Fruit fly (Drosophila melanogaster) whole organism, embryonic: Measurements from ENCODE around the gene Larp7.

Source experiments
- Asciz ChIP-seq: fragments of 200-800 bp; sonication (Bioruptor generic); optimal IDR thresholded peaks from 2 replicates; lab custom pipeline; 2017; ENCODE audit warnings: missing biosample characterization, mild to moderate bottlenecking, missing genetic modification characterization, missing genetic modification reagents
- BtbVII ChIP-seq: fragments of 200-800 bp; sonication (Bioruptor generic); optimal IDR thresholded peaks from 3 replicates; lab custom pipeline; 2017; ENCODE audit warnings: missing biosample characterization, mild to moderate bottlenecking, missing genetic modification characterization
- CG10267 ChIP-seq: fragments of 200-800 bp; sonication (Bioruptor generic); optimal IDR thresholded peaks from 2 replicates; lab custom pipeline; 2018; ENCODE audit warnings: missing biosample characterization, mild to moderate bottlenecking, missing genetic modification characterization, moderate library complexity
- CG11723 ChIP-seq: fragments of 200-800 bp; sonication (Bioruptor generic); optimal IDR thresholded peaks from 2 replicates; lab custom pipeline; 2017; ENCODE audit warnings: missing biosample characterization, mild to moderate bottlenecking, missing genetic modification characterization
- CG12659 ChIP-seq: fragments of 200-800 bp; sonication (Bioruptor generic); optimal IDR thresholded peaks from 3 replicates; lab custom pipeline; 2017; ENCODE audit warnings: mild to moderate bottlenecking, missing biosample characterization, missing genetic modification reagents, missing genetic modification characterization
- CG14050 ChIP-seq: fragments of 200-800 bp; sonication (Bioruptor generic); IDR thresholded peaks from 3 replicates; pipeline ENCODE4 v1.3.6; 2022; ENCODE audit warnings: missing biosample characterization, missing genetic modification characterization
- CG16815 ChIP-seq: fragments of 200-800 bp; sonication (Bioruptor generic); optimal IDR thresholded peaks from 3 replicates; lab custom pipeline; 2017; ENCODE audit warnings: missing biosample characterization, mild to moderate bottlenecking, missing genetic modification characterization
- CG17186 ChIP-seq: fragments of 200-800 bp; sonication (Bioruptor generic); optimal IDR thresholded peaks from 3 replicates; lab custom pipeline; 2017; ENCODE audit warnings: missing biosample characterization, missing genetic modification reagents, missing genetic modification characterization
- CG17802 ChIP-seq: fragments of 200-800 bp; sonication (Bioruptor generic); optimal IDR thresholded peaks from 2 replicates; lab custom pipeline; 2018; ENCODE audit warnings: missing biosample characterization, mild to moderate bottlenecking, missing genetic modification characterization, moderate library complexity
- CG33557 ChIP-seq: fragments of 200-800 bp; sonication (Bioruptor generic); optimal IDR thresholded peaks from 2 replicates; lab custom pipeline; 2019; ENCODE audit warnings: missing biosample characterization, mild to moderate bottlenecking, missing genetic modification characterization, moderate library complexity
- CG4328 ChIP-seq: fragments of 200-800 bp; sonication (Bioruptor generic); optimal IDR thresholded peaks from 3 replicates; lab custom pipeline; 2017; ENCODE audit warnings: missing biosample characterization, missing genetic modification reagents, missing genetic modification characterization
- CG4424 ChIP-seq: fragments of 200-800 bp; sonication (Bioruptor generic); optimal IDR thresholded peaks from 3 replicates; lab custom pipeline; 2016; ENCODE audit warnings: missing biosample characterization, missing genetic modification characterization
- CG7271 ChIP-seq: fragments of 200-800 bp; sonication (Bioruptor generic); optimal IDR thresholded peaks from 2 replicates; lab custom pipeline; 2018; ENCODE audit warnings: missing biosample characterization, mild to moderate bottlenecking, missing genetic modification characterization, moderate library complexity
- CG8281 ChIP-seq: fragments of 200-800 bp; sonication (Bioruptor generic); optimal IDR thresholded peaks from 2 replicates; lab custom pipeline; 2018; ENCODE audit warnings: missing biosample characterization, mild to moderate bottlenecking, missing genetic modification characterization, moderate library complexity
- CG9817 ChIP-seq: fragments of 200-800 bp; sonication (Bioruptor generic); optimal IDR thresholded peaks from 2 replicates; lab custom pipeline; 2018; ENCODE audit warnings: missing biosample characterization, mild to moderate bottlenecking, missing genetic modification characterization, moderate library complexity
- CG9932 ChIP-seq: fragments of 200-800 bp; sonication (Bioruptor generic); IDR thresholded peaks from 2 replicates; pipeline ENCODE4 v1.3.6; 2022; ENCODE audit warnings: missing biosample characterization, missing genetic modification characterization
- D19B ChIP-seq: fragments of 200-800 bp; sonication (Bioruptor generic); optimal IDR thresholded peaks from 2 replicates; lab custom pipeline; 2017; ENCODE audit warnings: missing biosample characterization, mild to moderate bottlenecking, missing genetic modification characterization
- Dbx ChIP-seq: fragments of 200-800 bp; sonication (Bioruptor generic); IDR thresholded peaks from 3 replicates; pipeline ENCODE4 v1.3.6; 2022; ENCODE audit warnings: missing biosample characterization, missing genetic modification characterization
- Deaf1 ChIP-seq: fragments of 200-800 bp; optimal IDR thresholded peaks from 3 replicates; lab custom pipeline; 2019; ENCODE audit warnings: missing biosample characterization, mild to moderate bottlenecking, missing genetic modification characterization, moderate library complexity
- Eip74EF ChIP-seq, 2 experiments: fragments of 200-800 bp in 1 of 2; fragments of >200 bp in 1 of 2; sonication (Bioruptor generic) in 1 of 2; optimal IDR thresholded peaks; 2 replicates each; lab custom pipeline; 2017 to 2019; ENCODE audit warnings: missing biosample characterization in 2 of 2, missing genetic modification characterization in 2 of 2, mild to moderate bottlenecking in 1 of 2, moderate library complexity in 1 of 2
- Ets97D ChIP-seq: fragments of 200-800 bp; sonication (Bioruptor generic); optimal IDR thresholded peaks from 3 replicates; lab custom pipeline; 2016; ENCODE audit warnings: missing biosample characterization, missing genetic modification characterization
- H2.0 ChIP-seq: fragments of 200-800 bp; sonication (Bioruptor generic); IDR thresholded peaks from 2 replicates; pipeline ENCODE4 v1.3.6; 2022; ENCODE audit warnings: missing biosample characterization, missing genetic modification characterization
- MTF-1 ChIP-seq: fragments of 200-800 bp; sonication (Bioruptor generic); optimal IDR thresholded peaks from 2 replicates; lab custom pipeline; 2018; ENCODE audit warnings: missing biosample characterization, mild to moderate bottlenecking, missing genetic modification characterization, borderline replicate concordance
- Poxn ChIP-seq: fragments of 200-800 bp; sonication (Bioruptor generic); IDR thresholded peaks from 2 replicates; pipeline ENCODE4 v1.3.6; 2022; ENCODE audit warnings: missing biosample characterization, missing genetic modification characterization
- Taf1 ChIP-seq: fragments of 200-800 bp; sonication (Bioruptor generic); IDR thresholded peaks from 2 replicates; pipeline ENCODE4 v1.3.6; 2022; ENCODE audit warnings: missing biosample characterization, missing genetic modification characterization
- ash1 ChIP-seq: fragments of 200-800 bp; sonication (Bioruptor generic); optimal IDR thresholded peaks from 2 replicates; lab custom pipeline; 2018; ENCODE audit warnings: missing biosample characterization, mild to moderate bottlenecking, missing genetic modification characterization
- bcd ChIP-seq: fragments of 200-800 bp; sonication (Bioruptor generic); optimal IDR thresholded peaks from 2 replicates; lab custom pipeline; 2017; ENCODE audit warnings: missing biosample characterization, mild to moderate bottlenecking, missing genetic modification characterization
- cad ChIP-seq: fragments of >200 bp; optimal IDR thresholded peaks from 2 replicates; lab custom pipeline; 2017; ENCODE audit warnings: missing biosample characterization, missing genetic modification characterization
- ci ChIP-seq: fragments of 200-800 bp; sonication (Bioruptor generic); IDR thresholded peaks from 3 replicates; pipeline ENCODE4 v1.3.6; 2022; ENCODE audit warnings: missing biosample characterization, missing genetic modification characterization
- crc ChIP-seq: fragments of 200-800 bp; sonication (Bioruptor generic); optimal IDR thresholded peaks from 2 replicates; lab custom pipeline; 2016; ENCODE audit warnings: missing biosample characterization, missing genetic modification characterization
- cwo ChIP-seq: fragments of 200-800 bp; sonication (Bioruptor generic); optimal IDR thresholded peaks from 3 replicates; lab custom pipeline; 2017; ENCODE audit warnings: missing biosample characterization, missing genetic modification characterization, mild to moderate bottlenecking, moderate library complexity, missing genetic modification reagents
- dan ChIP-seq: fragments of 200-800 bp; sonication (Bioruptor generic); IDR thresholded peaks from 2 replicates; pipeline ENCODE4 v1.3.6; 2022; ENCODE audit warnings: missing biosample characterization, missing genetic modification characterization
- dysf ChIP-seq: fragments of 200-800 bp; sonication (Bioruptor generic); IDR thresholded peaks from 3 replicates; pipeline ENCODE4 v1.3.6; 2022; ENCODE audit warnings: missing biosample characterization, missing genetic modification characterization
- gro ChIP-seq: fragments of 200-800 bp; sonication (Bioruptor generic); optimal IDR thresholded peaks from 2 replicates; lab custom pipeline; 2016; ENCODE audit warnings: missing biosample characterization, missing genetic modification characterization
- gsb-n ChIP-seq: fragments of 200-800 bp; sonication (Bioruptor generic); optimal IDR thresholded peaks from 3 replicates; lab custom pipeline; 2018; ENCODE audit warnings: missing biosample characterization, mild to moderate bottlenecking, missing genetic modification characterization
- ken ChIP-seq: fragments of 200-800 bp; sonication (Bioruptor generic); IDR thresholded peaks from 3 replicates; pipeline ENCODE4 v1.3.6; 2022; ENCODE audit warnings: missing biosample characterization, missing genetic modification characterization
- lbe ChIP-seq: fragments of 200-800 bp; sonication (Bioruptor generic); optimal IDR thresholded peaks from 2 replicates; lab custom pipeline; 2016; ENCODE audit warnings: missing biosample characterization, mild to moderate bottlenecking, missing genetic modification characterization
- lola ChIP-seq, 3 experiments: fragments of >200 bp in 2 of 3; fragments of 200-800 bp in 1 of 3; sonication (Bioruptor generic) in 1 of 3; optimal IDR thresholded peaks; 2 replicates each; lab custom pipeline; 2017 to 2019; ENCODE audit warnings: missing biosample characterization in 3 of 3, missing genetic modification characterization in 3 of 3, mild to moderate bottlenecking in 1 of 3, moderate library complexity in 1 of 3
- onecut ChIP-seq: fragments of 200-800 bp; sonication (Bioruptor generic); IDR thresholded peaks from 2 replicates; pipeline ENCODE4 v1.3.6; 2022; ENCODE audit warnings: missing biosample characterization, missing genetic modification characterization
- pnt ChIP-seq: fragments of 200-800 bp; sonication (Bioruptor generic); optimal IDR thresholded peaks from 3 replicates; lab custom pipeline; 2016; ENCODE audit warnings: missing biosample characterization, missing genetic modification characterization
- repo ChIP-seq: fragments of 200-800 bp; sonication (Bioruptor generic); optimal IDR thresholded peaks from 2 replicates; lab custom pipeline; 2016; ENCODE audit warnings: missing biosample characterization, missing genetic modification characterization
- row ChIP-seq: fragments of 200-800 bp; sonication (Bioruptor generic); IDR thresholded peaks from 3 replicates; pipeline ENCODE4 v1.3.6; 2022; ENCODE audit warnings: missing biosample characterization, missing genetic modification characterization
- sd ChIP-seq: fragments of 200-800 bp; sonication (Bioruptor generic); optimal IDR thresholded peaks from 3 replicates; lab custom pipeline; 2018; ENCODE audit warnings: missing biosample characterization, mild to moderate bottlenecking, missing genetic modification characterization, moderate library complexity
- sr ChIP-seq: fragments of 200-800 bp; sonication (Bioruptor generic); IDR thresholded peaks from 3 replicates; pipeline ENCODE4 v1.3.6; 2022; ENCODE audit warnings: missing biosample characterization, missing genetic modification characterization
- stc ChIP-seq: fragments of 200-800 bp; sonication (Bioruptor generic); IDR thresholded peaks from 2 replicates; pipeline ENCODE4 v1.3.6; 2022; ENCODE audit warnings: missing biosample characterization, missing genetic modification characterization
- twi ChIP-seq: fragments of 200-800 bp; optimal IDR thresholded peaks from 2 replicates; lab custom pipeline; 2019; ENCODE audit warnings: missing biosample characterization, mild to moderate bottlenecking, missing genetic modification characterization, moderate library complexity
- wdn ChIP-seq: fragments of 200-800 bp; sonication (Bioruptor generic); IDR thresholded peaks from 2 replicates; pipeline ENCODE4 v1.3.6; 2022; ENCODE audit warnings: missing biosample characterization, missing genetic modification characterization
- zen2 ChIP-seq: fragments of 200-800 bp; sonication (Bioruptor generic); IDR thresholded peaks from 3 replicates; pipeline ENCODE4 v1.3.6; 2022; ENCODE audit warnings: missing biosample characterization, missing genetic modification characterization; ENCODE audit not compliant: partially characterized antibody

Gene Larp7

dm6 chrX:9201866-9202681 is 41.5 kb upstream of the Larp7 start (continued):
- TF ChIP-seq CG9932 (GFP tag; lab: Robert Waterston, UW) (peak; percentile 95), CG11723 (peak; percentile 51), stc (GFP tag; lab: Robert Waterston, UW) (peak; percentile 69), repo (GFP tag; lab: Kevin White, UChicago) (no peak), gro (GFP tag; lab: Kevin White, UChicago) (no peak), CG16815 (peak; percentile 68), sd (tag; lab: Kevin White, UChicago) (peak; percentile 65), Taf1 (GFP tag; lab: Robert Waterston, UW) (peak; percentile 71), cwo (GFP tag; lab: Kevin White, UChicago) (peak; percentile 83), CG17186 (GFP tag; lab: Kevin White, UChicago) (no peak), CG14050 (GFP tag; lab: Robert Waterston, UW) (peak; percentile 66), D19B (GFP tag; lab: Kevin White, UChicago) (peak; percentile 73), CG7271 (no peak), BtbVII (GFP tag; lab: Kevin White, UChicago) (peak; percentile 80), twi (tag; lab: Kevin White, UChicago) (no peak), ken (GFP tag; lab: Robert Waterston, UW) (peak; percentile 82), dysf (GFP tag; lab: Robert Waterston, UW) (peak; percentile 91), ash1 (GFP tag; lab: Kevin White, UChicago) (peak; percentile 81), zen2 (GFP tag; lab: Robert Waterston, UW) (no peak), Poxn (GFP tag; lab: Robert Waterston, UW) (peak; percentile 65; the same call in 1 of the 2 replicates), Eip74EF (GFP tag; optimal IDR thresholded peaks at IDR 0.05; lab: Kevin White, UChicago) (peak in 1 of 2 experiments; percentile 31), cad (GFP tag; lab: Kevin White, UChicago) (no peak), H2.0 (peak; percentile 75; the same call in 1 of the 2 replicates), row (GFP tag; lab: Robert Waterston, UW) (peak; percentile 84), CG4424 (peak; percentile 43), crc (GFP tag; lab: Kevin White, UChicago) (no peak), CG4328 (GFP tag; lab: Kevin White, UChicago) (peak; percentile 43), bcd (peak; percentile 84), CG33557 (no peak), dan (GFP tag; lab: Robert Waterston, UW) (no peak), onecut (GFP tag; lab: Robert Waterston, UW) (peak; percentile 47; the same call in 1 of the 2 replicates), Dbx (GFP tag; lab: Robert Waterston, UW) (peak; percentile 94), CG17802 (tag; lab: Kevin White, UChicago) (no peak), Ets97D (no peak), lbe (GFP tag; lab: Kevin White, UChicago) (no peak), CG9817 (tag; lab: Kevin White, UChicago) (peak; percentile 81), CG10267 (tag; lab: Kevin White, UChicago) (peak; percentile 67), CG8281 (tag; lab: Kevin White, UChicago) (peak; percentile 35), ci (GFP tag; lab: Robert Waterston, UW) (peak; percentile 61; the same call in 1 of the 3 replicates), wdn (peak; percentile 92), CG12659 (peak; percentile 87), pnt (GFP tag; lab: Kevin White, UChicago) (no peak), sr (0 out of 3 replicates have a peak, but pooled peaks have one; percentile 54), Asciz (no peak), lola (GFP tag; optimal IDR thresholded peaks at IDR 0.05; lab: Kevin White, UChicago) (peak in 1 of 3 experiments; percentile 35), gsb-n (no peak), Deaf1 (tag; lab: Kevin White, UChicago) (peak; percentile 37), MTF-1 (GFP tag; lab: Kevin White, UChicago) (peak; percentile 63)
